Fruit fly (Drosophila melanogaster) whole organism, wandering third instar larva: ENCODE results near the gene eIF1A.
A peak's percentile ranks its signal among the peaks of the same experiment; 100 is the strongest.

Experiments used
- Abd-B ChIP-seq: fragments of >200 bp; optimal IDR thresholded peaks from 2 replicates; lab custom pipeline; 2017; ENCODE audit warnings: missing biosample characterization, missing genetic modification characterization
- CG32264 ChIP-seq: fragments of 200-800 bp; sonication (Bioruptor generic); optimal IDR thresholded peaks from 2 replicates; lab custom pipeline; 2016; ENCODE audit warnings: missing biosample characterization, missing genetic modification characterization
- CG9705 ChIP-seq: fragments of 200-800 bp; sonication (Bioruptor generic); optimal IDR thresholded peaks from 2 replicates; lab custom pipeline; 2018; ENCODE audit warnings: missing biosample characterization, mild to moderate bottlenecking, missing genetic modification characterization
- CrebA ChIP-seq: fragments of 200-800 bp; sonication (Bioruptor generic); optimal IDR thresholded peaks from 2 replicates; lab custom pipeline; 2016; ENCODE audit warnings: missing biosample characterization, mild to moderate bottlenecking, missing genetic modification characterization, borderline replicate concordance
- Dfd ChIP-seq: fragments of >200 bp; optimal IDR thresholded peaks from 2 replicates; lab custom pipeline; 2017; ENCODE audit warnings: missing biosample characterization, missing genetic modification characterization
- Dif ChIP-seq: fragments of 200-275, 200-300 bp; sonication (Bioruptor generic); optimal IDR thresholded peaks from 2 replicates; lab custom pipeline; 2018; ENCODE audit warnings: missing biosample characterization, missing genetic modification characterization; ENCODE audit not compliant: partially characterized antibody
- GATAd ChIP-seq: sonication (Bioruptor generic); optimal IDR thresholded peaks from 2 replicates; lab custom pipeline; 2016; ENCODE audit warnings: missing biosample characterization, missing genetic modification characterization
- HLH106 ChIP-seq: fragments of 200-800 bp; optimal IDR thresholded peaks from 3 replicates; lab custom pipeline; 2019; ENCODE audit warnings: missing biosample characterization, mild to moderate bottlenecking, missing genetic modification characterization, moderate library complexity
- Hnf4 ChIP-seq: fragments of 200-800 bp; sonication (Bioruptor generic); optimal IDR thresholded peaks from 2 replicates; lab custom pipeline; 2016; ENCODE audit warnings: missing biosample characterization, mild to moderate bottlenecking, missing genetic modification characterization
- Hr78 ChIP-seq: fragments of >200 bp; optimal IDR thresholded peaks from 2 replicates; lab custom pipeline; 2017; ENCODE audit warnings: missing biosample characterization, missing genetic modification characterization
- Hr83 ChIP-seq: fragments of 200-300 bp; sonication (Bioruptor generic); optimal IDR thresholded peaks from 2 replicates; lab custom pipeline; 2016; ENCODE audit warnings: missing biosample characterization, mild to moderate bottlenecking, missing genetic modification characterization, moderate library complexity; ENCODE audit not compliant: poor library complexity, severe bottlenecking
- Jra ChIP-seq: sonication (Bioruptor generic); optimal IDR thresholded peaks from 2 replicates; lab custom pipeline; 2016; ENCODE audit warnings: missing biosample characterization, missing genetic modification characterization
- Mio ChIP-seq: sonication (Bioruptor generic); optimal IDR thresholded peaks from 2 replicates; lab custom pipeline; 2016; ENCODE audit warnings: missing biosample characterization, missing genetic modification characterization
- Myc ChIP-seq: fragments of >200 bp; optimal IDR thresholded peaks from 2 replicates; lab custom pipeline; 2017
- N ChIP-seq: fragments of >200 bp; optimal IDR thresholded peaks from 2 replicates; lab custom pipeline; 2018; ENCODE audit warnings: missing biosample characterization, missing external identifiers, missing genetic modification characterization
- OdsH ChIP-seq: fragments of 200-800 bp; sonication (Bioruptor generic); optimal IDR thresholded peaks from 2 replicates; lab custom pipeline; 2016; ENCODE audit warnings: missing biosample characterization, mild to moderate bottlenecking, missing genetic modification characterization
- Rel ChIP-seq, 2 experiments: fragments of 200-800 bp; sonication (Bioruptor generic) in 1 of 2; optimal IDR thresholded peaks; 2 replicates in 1 of 2; 3 replicates in 1 of 2; lab custom pipeline; 2016 to 2019; ENCODE audit warnings: mild to moderate bottlenecking in 2 of 2, missing biosample characterization in 2 of 2, missing genetic modification characterization in 2 of 2, moderate library complexity in 1 of 2
- Sp1 ChIP-seq: fragments of 200-800 bp; sonication (Bioruptor generic); optimal IDR thresholded peaks from 3 replicates; lab custom pipeline; 2019; ENCODE audit warnings: missing biosample characterization, mild to moderate bottlenecking, missing genetic modification characterization, moderate library complexity
- Vsx2 ChIP-seq: fragments of 200-300, 225-300 bp; sonication (Bioruptor generic); optimal IDR thresholded peaks from 2 replicates; lab custom pipeline; 2018; ENCODE audit warnings: missing biosample characterization, missing genetic modification characterization; ENCODE audit not compliant: partially characterized antibody
- br ChIP-seq: fragments of 200-800 bp; sonication (Bioruptor generic); optimal IDR thresholded peaks from 2 replicates; lab custom pipeline; 2016; ENCODE audit warnings: missing biosample characterization, missing genetic modification characterization
- brk ChIP-seq: fragments of 200-800 bp; sonication (Bioruptor generic); optimal IDR thresholded peaks from 2 replicates; lab custom pipeline; 2016; ENCODE audit warnings: missing biosample characterization, mild to moderate bottlenecking, missing genetic modification characterization
- dl ChIP-seq, 2 experiments: fragments of 175-275, 200-275 bp in 1 of 2; fragments of 200-275 bp in 1 of 2; sonication (Bioruptor generic); optimal IDR thresholded peaks; lab custom pipeline; 2018; ENCODE audit warnings: mild to moderate bottlenecking in 2 of 2, missing biosample characterization in 2 of 2, missing genetic modification characterization in 2 of 2, moderate library complexity in 2 of 2; ENCODE audit not compliant: partially characterized antibody in 2 of 2, insufficient read depth in 1 of 2
- dmrt93B ChIP-seq: fragments of 200-800 bp; sonication (Bioruptor generic); optimal IDR thresholded peaks from 2 replicates; lab custom pipeline; 2018; ENCODE audit warnings: missing biosample characterization, mild to moderate bottlenecking, missing genetic modification characterization
- dsf ChIP-seq: sonication (Bioruptor generic); optimal IDR thresholded peaks from 2 replicates; lab custom pipeline; 2016; ENCODE audit warnings: missing biosample characterization, missing genetic modification characterization, borderline replicate concordance
- ey ChIP-seq: fragments of 200-800 bp; sonication (Bioruptor generic); optimal IDR thresholded peaks from 2 replicates; lab custom pipeline; 2016; ENCODE audit warnings: missing biosample characterization, missing genetic modification characterization
- foxo ChIP-seq, 2 experiments: fragments of 200-800 bp; sonication (Bioruptor generic); optimal IDR thresholded peaks; 2 replicates in 1 of 2; 3 replicates in 1 of 2; lab custom pipeline; 2016 to 2017; ENCODE audit warnings: missing biosample characterization in 2 of 2, missing genetic modification characterization in 2 of 2
- fru ChIP-seq: fragments of 200-800 bp; sonication (Bioruptor generic); optimal IDR thresholded peaks from 3 replicates; lab custom pipeline; 2016; ENCODE audit warnings: missing biosample characterization, mild to moderate bottlenecking, missing genetic modification characterization
- h ChIP-seq: fragments of 200-800 bp; sonication (Bioruptor generic); optimal IDR thresholded peaks from 3 replicates; lab custom pipeline; 2016; ENCODE audit warnings: missing biosample characterization, mild to moderate bottlenecking, missing genetic modification characterization
- jim ChIP-seq: fragments of 175-275, 200-325 bp; sonication (Bioruptor generic); optimal IDR thresholded peaks from 2 replicates; lab custom pipeline; 2016; ENCODE audit warnings: missing biosample characterization, mild to moderate bottlenecking, missing genetic modification characterization
- lola ChIP-seq: fragments of >200 bp; optimal IDR thresholded peaks from 2 replicates; lab custom pipeline; 2017; ENCODE audit warnings: missing biosample characterization, missing genetic modification characterization
- pan ChIP-seq: fragments of >200 bp; optimal IDR thresholded peaks from 2 replicates; lab custom pipeline; 2017
- psq ChIP-seq: fragments of 200-800 bp; sonication (Bioruptor generic); optimal IDR thresholded peaks from 3 replicates; lab custom pipeline; 2017; ENCODE audit warnings: missing biosample characterization, mild to moderate bottlenecking, missing genetic modification characterization, moderate library complexity
- rgr ChIP-seq: fragments of 200-800 bp; sonication (Bioruptor generic); optimal IDR thresholded peaks from 3 replicates; lab custom pipeline; 2016; ENCODE audit warnings: missing biosample characterization, mild to moderate bottlenecking, missing genetic modification characterization
- sage ChIP-seq: fragments of 200-800 bp; sonication (Bioruptor generic); optimal IDR thresholded peaks from 2 replicates; lab custom pipeline; 2016; ENCODE audit warnings: missing biosample characterization, mild to moderate bottlenecking, missing genetic modification characterization
- sv ChIP-seq: fragments of 200-800 bp; sonication (Bioruptor generic); optimal IDR thresholded peaks from 3 replicates; lab custom pipeline; 2016; ENCODE audit warnings: missing biosample characterization, missing genetic modification characterization
- tai ChIP-seq: sonication (Bioruptor generic); optimal IDR thresholded peaks from 2 replicates; lab custom pipeline; 2016; ENCODE audit warnings: missing biosample characterization, missing genetic modification characterization
- usp ChIP-seq: fragments of >200 bp; optimal IDR thresholded peaks from 2 replicates; lab custom pipeline; 2017; ENCODE audit warnings: missing biosample characterization, missing genetic modification characterization
- woc ChIP-seq: sonication (Bioruptor generic); optimal IDR thresholded peaks from 2 replicates; lab custom pipeline; 2016; ENCODE audit warnings: missing biosample characterization, mild to moderate bottlenecking, missing genetic modification characterization

eIF1A gene

dm6 chr3R:18274328-18275098 is at the start of gene eIF1A, which contains the start of gene Vps39:
Gene eIF1A, plus strand, starts transcription at chr3R:18274665.
Gene Vps39, minus strand, starts transcription at chr3R:18274446.
- no peak for TF ChIP-seq HLH106 (tag; lab: Kevin White, UChicago)
- TF ChIP-seq CG9705 (GFP tag; lab: Kevin White, UChicago), result peak; percentile 17
- no peak for TF ChIP-seq Dif (GFP tag; lab: Kevin White, UChicago)
- TF ChIP-seq ey (GFP tag; lab: Kevin White, UChicago), result peak; percentile 16
- peak; percentile 47 for TF ChIP-seq br
- TF ChIP-seq Jra, result peak; percentile 69
- no peak for TF ChIP-seq pan (lab: Kevin White, UChicago)
- TF ChIP-seq sv, result peak; percentile 42
- TF ChIP-seq lola (GFP tag; lab: Kevin White, UChicago), result no peak
- TF ChIP-seq sage (GFP tag; lab: Kevin White, UChicago), result no peak
- TF ChIP-seq fru (GFP tag; lab: Kevin White, UChicago), result peak; percentile 39
- TF ChIP-seq CG32264 (GFP tag; lab: Kevin White, UChicago), result no peak
- TF ChIP-seq Myc (lab: Kevin White, UChicago), result peak; percentile 13
- peak in 1 of 2 experiments; percentile 36 for TF ChIP-seq foxo (GFP tag; optimal IDR thresholded peaks at IDR 0.05; lab: Kevin White, UChicago)
- no peak for TF ChIP-seq dl (GFP tag; optimal IDR thresholded peaks at IDR 0.05; lab: Kevin White, UChicago; ENCODE audit: insufficient read depth in 1 of 2, partially characterized antibody in 2 of 2)
- TF ChIP-seq, all 38 proteins: peak for 8

dm6 chr3R:18226043-18226808 is 48.2 kb upstream of the eIF1A start, which contains the start of the genes CG7168 and Mdh2:
Gene CG7168, minus strand, starts transcription at chr3R:18226082.
Gene Mdh2, plus strand, starts transcription at chr3R:18226396.
- TF ChIP-seq Rel (GFP tag; optimal IDR thresholded peaks at IDR 0.05; lab: Kevin White, UChicago) (no peak), Rel (tag; optimal IDR thresholded peaks at IDR 0.05; lab: Kevin White, UChicago) (peak; percentile 95), rgr (GFP tag; lab: Kevin White, UChicago) (no peak), CrebA (GFP tag; lab: Kevin White, UChicago) (no peak), ey (GFP tag; lab: Kevin White, UChicago) (no peak), brk (GFP tag; lab: Kevin White, UChicago) (no peak), Vsx2 (GFP tag; lab: Kevin White, UChicago) (no peak), sv (no peak), woc (GFP tag; lab: Kevin White, UChicago) (no peak), OdsH (no peak), dl (GFP tag; optimal IDR thresholded peaks at IDR 0.05; lab: Kevin White, UChicago; ENCODE audit: insufficient read depth in 1 of 2, partially characterized antibody in 2 of 2) (no peak), Abd-B (GFP tag; lab: Kevin White, UChicago) (no peak), fru (GFP tag; lab: Kevin White, UChicago) (no peak), Mio (GFP tag; lab: Kevin White, UChicago) (no peak), lola (GFP tag; lab: Kevin White, UChicago) (no peak), jim (GFP tag; lab: Kevin White, UChicago) (no peak), usp (no peak), br (no peak), pan (lab: Kevin White, UChicago) (no peak), GATAd (no peak), Myc (lab: Kevin White, UChicago) (no peak), h (peak; percentile 34), Hr83 (GFP tag; lab: Kevin White, UChicago) (no peak), tai (GFP tag; lab: Kevin White, UChicago) (no peak), Sp1 (GFP tag; lab: Kevin White, UChicago) (peak; percentile 13), foxo (GFP tag; optimal IDR thresholded peaks at IDR 0.05; lab: Kevin White, UChicago) (peak in 1 of 2 experiments; percentile 15), HLH106 (tag; lab: Kevin White, UChicago) (peak; percentile 10), Hr78 (GFP tag; lab: Kevin White, UChicago) (no peak), Jra (no peak), Dif (GFP tag; lab: Kevin White, UChicago) (peak; percentile 4), sage (GFP tag; lab: Kevin White, UChicago) (no peak), N (GFP tag; lab: Kevin White, UChicago) (no peak), CG9705 (GFP tag; lab: Kevin White, UChicago) (no peak), CG32264 (GFP tag; lab: Kevin White, UChicago) (no peak), Dfd (GFP tag; lab: Kevin White, UChicago) (no peak), dsf (GFP tag; lab: Kevin White, UChicago) (peak; percentile 5), psq (GFP tag; lab: Kevin White, UChicago) (no peak), Hnf4 (GFP tag; lab: Kevin White, UChicago) (peak; percentile 1), dmrt93B (GFP tag; lab: Kevin White, UChicago) (no peak)
